Worm (Caenorhabditis elegans): ENCODE data around the gene npr-32.

Gene npr-32

DNA sequence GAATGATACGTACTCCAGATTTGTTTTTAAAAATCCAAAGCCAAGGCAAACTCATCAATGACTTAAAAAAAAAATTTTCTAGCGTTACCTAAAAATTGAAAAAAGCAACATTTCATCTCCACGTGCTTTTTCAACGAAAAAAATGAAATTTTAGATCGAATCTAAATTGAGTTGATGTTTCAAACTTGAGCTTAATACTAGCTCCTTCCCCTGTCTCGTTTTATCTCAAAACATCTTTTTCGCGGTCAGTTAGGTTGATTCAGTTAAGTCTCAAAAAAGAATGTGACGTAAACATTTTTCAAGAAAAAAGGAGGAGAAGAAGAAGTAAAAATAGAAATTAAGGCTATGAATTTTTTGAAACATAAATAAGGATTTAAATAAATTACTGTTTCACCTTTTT is 6.2 kb upstream of the npr-32 start:
- TF ChIP-seq tbx-37 (GFP tag; conservative IDR thresholded peaks at IDR 0.05), result no peak
- TF ChIP-seq aly-1 (tag; optimal IDR thresholded peaks at IDR 0.05), result no peak
- TF ChIP-seq hmg-4 (GFP tag; optimal IDR thresholded peaks at IDR 0.05), result no peak
- TF ChIP-seq tbx-11 (GFP tag; IDR thresholded peaks at IDR 0.05), result no peak
- TF ChIP-seq pes-1 (GFP tag; IDR thresholded peaks at IDR 0.05), result no peak

DNA sequence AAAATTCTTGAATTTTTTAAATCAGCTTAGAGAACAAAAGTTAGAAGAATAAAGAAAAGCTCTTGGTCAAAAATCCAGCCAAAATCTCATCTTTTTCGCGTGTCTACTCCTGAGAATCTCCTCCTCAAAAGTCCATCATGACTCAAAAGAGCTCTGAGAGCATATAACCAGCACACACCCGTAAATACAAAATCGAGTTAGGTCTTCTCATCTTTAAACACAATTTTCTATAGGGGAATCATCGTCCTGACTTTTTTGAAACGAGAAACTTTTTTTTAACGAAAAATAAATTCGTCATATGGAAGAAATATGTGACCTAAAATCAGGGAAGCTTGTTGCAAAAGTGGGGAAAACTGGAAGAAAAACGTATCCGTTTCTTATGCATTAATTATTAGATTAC is 2.6 kb upstream of the npr-32 start:
- no peak for TF ChIP-seq ama-1 (optimal IDR thresholded peaks at IDR 0.05)
- no peak for TF ChIP-seq pes-1 (GFP tag; IDR thresholded peaks at IDR 0.05)
- no peak for TF ChIP-seq hmg-4 (GFP tag; optimal IDR thresholded peaks at IDR 0.05)
- no peak for TF ChIP-seq aly-1 (tag; optimal IDR thresholded peaks at IDR 0.05)
- no peak for TF ChIP-seq ceh-13 (GFP tag; optimal IDR thresholded peaks at IDR 0.05)
- no peak for TF ChIP-seq scrt-1 (GFP tag; IDR thresholded peaks at IDR 0.05)
- no peak for TF ChIP-seq hmbx-1 (tag; optimal IDR thresholded peaks at IDR 0.05)
- no peak for TF ChIP-seq B0310.2 (tag; optimal IDR thresholded peaks at IDR 0.05)
- TF ChIP-seq tbx-11 (GFP tag; IDR thresholded peaks at IDR 0.05), result no peak
- TF ChIP-seq tbx-37 (GFP tag; conservative IDR thresholded peaks at IDR 0.05), result no peak
- TF ChIP-seq hnd-1 (tag; optimal IDR thresholded peaks at IDR 0.05), result no peak
- no peak for TF ChIP-seq tra-4 (tag; optimal IDR thresholded peaks at IDR 0.05)
- no peak for TF ChIP-seq F13C5.2 (tag; optimal IDR thresholded peaks at IDR 0.05)
- no peak for TF ChIP-seq sea-1 (GFP tag; conservative IDR thresholded peaks at IDR 0.05)
- no peak for TF ChIP-seq ets-7 (tag; optimal IDR thresholded peaks at IDR 0.05)
- no peak for TF ChIP-seq flt-1 (GFP tag; IDR thresholded peaks at IDR 0.05)

DNA sequence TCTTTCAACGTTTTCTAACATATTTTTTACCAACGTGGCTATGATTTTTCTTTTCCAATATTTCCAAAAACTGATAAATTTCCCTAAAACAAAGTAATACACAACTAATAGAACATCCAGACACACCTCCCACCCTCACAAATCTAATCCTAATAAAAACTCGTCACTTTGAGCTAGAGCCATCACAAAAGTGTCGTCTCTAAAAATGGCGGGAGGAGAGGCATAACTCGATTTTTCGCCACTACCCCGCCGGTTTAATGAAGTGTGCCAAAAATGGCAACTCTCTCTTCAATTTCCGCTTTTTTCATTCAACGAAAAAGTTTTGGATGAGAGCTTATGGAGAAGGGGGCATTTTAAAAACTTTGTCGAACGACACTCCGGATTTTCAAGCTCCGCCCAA is 2.0 kb upstream of the npr-32 start:
- no peak for TF ChIP-seq hnd-1 (tag; optimal IDR thresholded peaks at IDR 0.05)
- TF ChIP-seq tra-4 (tag; optimal IDR thresholded peaks at IDR 0.05), result no peak
- TF ChIP-seq flt-1 (GFP tag; IDR thresholded peaks at IDR 0.05), result no peak
- TF ChIP-seq ets-7 (tag; optimal IDR thresholded peaks at IDR 0.05), result no peak
- TF ChIP-seq pes-1 (GFP tag; IDR thresholded peaks at IDR 0.05), result no peak

DNA sequence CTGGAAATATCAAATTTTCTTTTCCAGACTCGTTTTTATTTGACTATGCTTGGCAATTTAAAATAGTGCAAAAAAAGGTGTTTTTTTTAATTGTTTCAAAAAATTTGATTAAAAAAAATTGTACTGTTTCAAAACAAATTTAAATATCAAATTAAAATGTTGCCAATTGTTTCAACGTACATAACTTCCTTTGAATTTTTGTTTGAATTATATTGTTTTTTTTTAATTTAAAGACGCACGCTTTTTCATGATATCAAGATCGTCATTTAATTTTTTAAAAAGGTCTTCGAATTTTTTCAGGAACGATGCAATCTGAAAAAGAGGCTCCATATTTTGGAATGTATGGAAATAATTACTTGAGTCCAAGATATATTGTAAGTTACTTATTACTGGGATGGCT is 7.4 kb downstream of the npr-32 start, which contains the start of gene Y116A8B.4:
Gene Y116A8B.4, plus strand, starts transcription at position 301 of the 400 bp plus-strand sequence.
- TF ChIP-seq hmg-4 (GFP tag; optimal IDR thresholded peaks at IDR 0.05) (no peak), hmbx-1 (tag; optimal IDR thresholded peaks at IDR 0.05) (no peak), pes-1 (GFP tag; IDR thresholded peaks at IDR 0.05) (no peak), flt-1 (GFP tag; IDR thresholded peaks at IDR 0.05) (no peak), tbx-37 (GFP tag; conservative IDR thresholded peaks at IDR 0.05) (no peak), hnd-1 (tag; optimal IDR thresholded peaks at IDR 0.05) (no peak), tbx-11 (GFP tag; IDR thresholded peaks at IDR 0.05) (no peak), scrt-1 (GFP tag; IDR thresholded peaks at IDR 0.05) (no peak), ceh-36 (tag; optimal IDR thresholded peaks at IDR 0.05) (no peak), aly-1 (tag; optimal IDR thresholded peaks at IDR 0.05) (no peak), B0310.2 (tag; optimal IDR thresholded peaks at IDR 0.05) (no peak), tra-4 (tag; optimal IDR thresholded peaks at IDR 0.05) (no peak), ceh-13 (GFP tag; optimal IDR thresholded peaks at IDR 0.05) (no peak), ama-1 (optimal IDR thresholded peaks at IDR 0.05) (no peak), sea-1 (GFP tag; conservative IDR thresholded peaks at IDR 0.05) (no peak), ets-7 (tag; optimal IDR thresholded peaks at IDR 0.05) (no peak), F13C5.2 (tag; optimal IDR thresholded peaks at IDR 0.05) (no peak)

DNA sequence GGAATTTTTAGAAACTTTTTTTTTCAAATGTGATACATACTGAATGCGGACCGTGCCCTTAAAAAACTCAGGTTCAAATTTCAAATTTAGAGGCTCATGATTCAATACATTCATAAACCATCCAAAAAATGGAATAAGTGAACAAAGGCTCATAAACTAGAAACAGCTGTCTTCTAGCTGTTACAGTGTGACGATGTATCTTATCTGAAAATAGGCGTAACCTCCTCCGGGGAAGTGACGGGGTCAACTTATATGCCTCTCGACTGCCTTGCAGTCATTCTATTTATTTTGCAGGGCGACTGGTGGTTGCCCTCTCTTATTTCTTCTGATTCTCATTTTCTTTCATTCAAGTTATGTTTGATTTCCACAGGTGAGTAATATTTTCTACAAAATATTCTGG is 14.8 kb downstream of the npr-32 start, which contains the start of gene Y116A8B.1:
Gene Y116A8B.1, plus strand, starts transcription at position 301 of the 400 bp plus-strand sequence.
- TF ChIP-seq tbx-11 (GFP tag; IDR thresholded peaks at IDR 0.05) (no peak), scrt-1 (GFP tag; IDR thresholded peaks at IDR 0.05) (no peak), flt-1 (GFP tag; IDR thresholded peaks at IDR 0.05) (no peak), tbx-37 (GFP tag; conservative IDR thresholded peaks at IDR 0.05) (no peak), ceh-13 (GFP tag; optimal IDR thresholded peaks at IDR 0.05) (no peak), aly-1 (tag; optimal IDR thresholded peaks at IDR 0.05) (no peak), ceh-36 (tag; optimal IDR thresholded peaks at IDR 0.05) (no peak), tra-4 (tag; optimal IDR thresholded peaks at IDR 0.05) (no peak), F13C5.2 (tag; optimal IDR thresholded peaks at IDR 0.05) (no peak), hnd-1 (tag; optimal IDR thresholded peaks at IDR 0.05) (no peak), sea-1 (GFP tag; conservative IDR thresholded peaks at IDR 0.05) (no peak)

DNA sequence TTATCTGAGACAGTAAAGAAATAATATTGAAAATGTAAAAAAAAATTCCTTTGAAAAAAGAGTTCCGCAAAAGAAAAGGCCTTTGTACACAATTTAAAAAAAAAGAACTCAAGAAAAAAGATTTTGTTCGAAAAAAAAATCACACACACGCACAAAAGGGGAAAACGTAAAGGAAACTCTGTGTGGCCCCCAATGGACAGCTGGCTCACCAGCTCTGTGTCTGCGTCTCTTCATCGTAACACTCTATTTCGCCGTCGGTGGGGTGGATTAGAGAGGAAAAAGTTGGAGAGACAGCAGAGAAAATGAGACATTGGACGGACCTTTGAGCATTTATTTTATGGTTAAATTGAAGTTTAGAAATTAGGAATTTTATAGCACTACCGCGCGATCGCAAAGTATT is 15.8 kb downstream of the npr-32 start:
- TF ChIP-seq tra-4 (tag; optimal IDR thresholded peaks at IDR 0.05), result no peak
- TF ChIP-seq F13C5.2 (tag; optimal IDR thresholded peaks at IDR 0.05), result no peak
- no peak for TF ChIP-seq ceh-13 (GFP tag; optimal IDR thresholded peaks at IDR 0.05)
- no peak for TF ChIP-seq sea-1 (GFP tag; conservative IDR thresholded peaks at IDR 0.05)
- no peak for TF ChIP-seq B0310.2 (tag; optimal IDR thresholded peaks at IDR 0.05)
- no peak for TF ChIP-seq hmbx-1 (tag; optimal IDR thresholded peaks at IDR 0.05)
- TF ChIP-seq hmg-4 (GFP tag; optimal IDR thresholded peaks at IDR 0.05), result no peak
- TF ChIP-seq ets-7 (tag; optimal IDR thresholded peaks at IDR 0.05), result no peak
- no peak for TF ChIP-seq hnd-1 (tag; optimal IDR thresholded peaks at IDR 0.05)
- TF ChIP-seq ceh-36 (tag; optimal IDR thresholded peaks at IDR 0.05), result no peak
- TF ChIP-seq flt-1 (GFP tag; IDR thresholded peaks at IDR 0.05), result no peak
- no peak for TF ChIP-seq scrt-1 (GFP tag; IDR thresholded peaks at IDR 0.05)
- TF ChIP-seq tbx-11 (GFP tag; IDR thresholded peaks at IDR 0.05), result no peak
- no peak for TF ChIP-seq aly-1 (tag; optimal IDR thresholded peaks at IDR 0.05)
- TF ChIP-seq tbx-37 (GFP tag; conservative IDR thresholded peaks at IDR 0.05), result no peak
- no peak for TF ChIP-seq ama-1 (optimal IDR thresholded peaks at IDR 0.05)
- TF ChIP-seq pes-1 (GFP tag; IDR thresholded peaks at IDR 0.05), result no peak

DNA sequence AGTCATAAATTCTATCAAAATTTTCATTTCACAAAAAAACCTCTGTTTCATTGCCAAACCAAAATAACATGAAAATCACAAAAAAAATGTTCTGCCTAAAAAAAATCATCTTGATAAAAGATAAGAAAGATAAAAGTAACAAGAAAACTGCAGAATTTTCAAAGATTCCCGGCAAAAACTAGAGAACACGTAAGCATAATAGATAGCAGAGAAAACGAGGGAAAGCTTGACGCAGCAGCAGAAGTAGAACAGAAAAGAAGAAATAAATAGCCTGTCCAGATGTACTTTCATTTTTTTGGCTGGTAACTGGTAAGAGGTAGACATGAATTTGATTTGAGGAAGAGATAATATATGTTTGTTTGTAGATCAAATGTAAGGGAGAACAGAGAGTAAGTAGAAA is 20.1 kb downstream of the npr-32 start:
- no peak for TF ChIP-seq ceh-13 (GFP tag; optimal IDR thresholded peaks at IDR 0.05)
- TF ChIP-seq F13C5.2 (tag; optimal IDR thresholded peaks at IDR 0.05), result no peak
- no peak for TF ChIP-seq ama-1 (optimal IDR thresholded peaks at IDR 0.05)
- TF ChIP-seq ceh-36 (tag; optimal IDR thresholded peaks at IDR 0.05), result no peak
- no peak for TF ChIP-seq aly-1 (tag; optimal IDR thresholded peaks at IDR 0.05)
- no peak for TF ChIP-seq flt-1 (GFP tag; IDR thresholded peaks at IDR 0.05)
- no peak for TF ChIP-seq scrt-1 (GFP tag; IDR thresholded peaks at IDR 0.05)
- TF ChIP-seq tbx-11 (GFP tag; IDR thresholded peaks at IDR 0.05), result no peak
- TF ChIP-seq ets-7 (tag; optimal IDR thresholded peaks at IDR 0.05), result no peak
- TF ChIP-seq hmg-4 (GFP tag; optimal IDR thresholded peaks at IDR 0.05), result no peak
- no peak for TF ChIP-seq tra-4 (tag; optimal IDR thresholded peaks at IDR 0.05)
- TF ChIP-seq hmbx-1 (tag; optimal IDR thresholded peaks at IDR 0.05), result no peak
- TF ChIP-seq B0310.2 (tag; optimal IDR thresholded peaks at IDR 0.05), result no peak
- no peak for TF ChIP-seq sea-1 (GFP tag; conservative IDR thresholded peaks at IDR 0.05)
- TF ChIP-seq tbx-37 (GFP tag; conservative IDR thresholded peaks at IDR 0.05), result no peak
- TF ChIP-seq pes-1 (GFP tag; IDR thresholded peaks at IDR 0.05), result no peak
- TF ChIP-seq hnd-1 (tag; optimal IDR thresholded peaks at IDR 0.05), result no peak
